Worm (Caenorhabditis elegans): ENCODE measurements around the gene M03E7.1.

M03E7.1 gene

DNA sequence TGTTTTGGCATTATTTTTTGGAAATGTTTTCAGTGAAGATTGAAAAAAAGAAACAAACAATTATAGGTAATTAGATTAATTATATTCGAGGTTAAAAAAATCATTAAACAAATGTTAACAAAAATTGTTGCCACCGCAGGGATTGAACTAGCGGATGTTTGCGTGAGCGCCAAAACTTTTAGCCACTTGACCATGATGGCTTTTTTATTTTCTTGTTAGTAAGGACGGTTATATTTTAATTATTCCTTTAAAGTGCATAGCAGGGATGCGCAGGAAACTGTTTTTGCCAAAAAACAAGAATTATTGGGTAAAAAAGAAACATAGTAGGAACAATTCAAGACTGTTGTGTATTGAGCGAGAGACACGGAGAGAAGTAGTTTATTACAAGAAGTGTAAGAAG, 45.8 kb downstream of the M03E7.1 start (continued):
- TF ChIP-seq snpc-1.1 (tag; optimal IDR thresholded peaks at IDR 0.05; ENCODE audit: insufficient read depth) (peak; percentile 30), hrde-1 (tag; optimal IDR thresholded peaks at IDR 0.05; ENCODE audit: borderline replicate concordance) (peak; percentile 84), madf-3 (GFP tag; IDR thresholded peaks at IDR 0.05) (peak; percentile 74; the same call in 1 of the 2 replicates), C17E4.6 (GFP tag; IDR thresholded peaks at IDR 0.05) (no peak), athp-1 (tag; optimal IDR thresholded peaks at IDR 0.05) (peak; percentile 91), B0019.2 (GFP tag; conservative IDR thresholded peaks at IDR 0.05) (no peak), nfya-2 (GFP tag; IDR thresholded peaks at IDR 0.05) (peak; percentile 87; the same call in 1 of the 2 replicates), chd-7 (tag; optimal IDR thresholded peaks at IDR 0.05) (peak; percentile 77), Y53F4B.3 (GFP tag; IDR thresholded peaks at IDR 0.05) (peak; percentile 24; the same call in 1 of the 2 replicates), somi-1 (GFP tag; optimal IDR thresholded peaks at IDR 0.05) (no peak), nhr-80 (tag; optimal IDR thresholded peaks at IDR 0.05) (no peak), ZK185.1 (tag; optimal IDR thresholded peaks at IDR 0.05; ENCODE audit: poor library complexity, severe bottlenecking) (no peak), die-1 (tag; optimal IDR thresholded peaks at IDR 0.05) (peak; percentile 82), cebp-1 (GFP tag; IDR thresholded peaks at IDR 0.05) (0 out of 2 replicates have a peak, but pooled peaks have one; percentile 18), cebp-1 (tag; optimal IDR thresholded peaks at IDR 0.05) (no peak), F37B4.10 (GFP tag; IDR thresholded peaks at IDR 0.05) (no peak), ceh-100 (GFP tag; IDR thresholded peaks at IDR 0.05) (peak; percentile 58), mes-4 (tag; optimal IDR thresholded peaks at IDR 0.05) (peak; percentile 76), tbp1 (GFP tag; optimal IDR thresholded peaks at IDR 0.05) (peak; percentile 91), atf-7 (tag; optimal IDR thresholded peaks at IDR 0.05) (peak; percentile 77), sptf-2 (GFP tag; optimal IDR thresholded peaks at IDR 0.05) (no peak), dpl-1 (GFP tag; optimal IDR thresholded peaks at IDR 0.05) (no peak), ztf-28 (GFP tag; IDR thresholded peaks at IDR 0.05) (0 out of 2 replicates have a peak, but pooled peaks have one; percentile 20), nhr-90 (tag; optimal IDR thresholded peaks at IDR 0.05) (peak; percentile 70), F57C9.4 (tag; optimal IDR thresholded peaks at IDR 0.05) (no peak), unc-130 (GFP tag; optimal IDR thresholded peaks at IDR 0.05) (no peak), attf-6 (GFP tag; IDR thresholded peaks at IDR 0.05) (peak; percentile 85), tlf-1 (GFP tag; optimal IDR thresholded peaks at IDR 0.05) (peak; percentile 27), F33H1.4 (GFP tag; IDR thresholded peaks at IDR 0.05) (peak; percentile 63), F52B5.7 (tag; optimal IDR thresholded peaks at IDR 0.05) (peak; percentile 79), B0261.1 (tag; optimal IDR thresholded peaks at IDR 0.05) (peak; percentile 70), zfh-2 (GFP tag; conservative IDR thresholded peaks at IDR 0.05) (no peak), nfyb-1 (GFP tag; IDR thresholded peaks at IDR 0.05) (peak; percentile 65), hlh-26 (GFP tag; conservative IDR thresholded peaks at IDR 0.05) (no peak), B0336.3 (GFP tag; IDR thresholded peaks at IDR 0.05) (peak; percentile 87), nfya-1 (tag; optimal IDR thresholded peaks at IDR 0.05; ENCODE audit: borderline replicate concordance, insufficient read depth) (no peak), lin-35 (GFP tag; optimal IDR thresholded peaks at IDR 0.05) (no peak), snpc-3.4 (tag; optimal IDR thresholded peaks at IDR 0.05) (peak; percentile 73), let-607 (tag; optimal IDR thresholded peaks at IDR 0.05) (peak in 1 of 2 experiments; percentile 54), ceh-27 (GFP tag; optimal IDR thresholded peaks at IDR 0.05) (no peak), gei-17 (GFP tag; optimal IDR thresholded peaks at IDR 0.05) (no peak), lin-26 (GFP tag; IDR thresholded peaks at IDR 0.05) (peak; percentile 97), ceh-40 (GFP tag; IDR thresholded peaks at IDR 0.05) (peak; percentile 88), F22D6.2 (tag; optimal IDR thresholded peaks at IDR 0.05) (no peak), mel-28 (tag; optimal IDR thresholded peaks at IDR 0.05; ENCODE audit: borderline replicate concordance) (no peak), ceh-91 (GFP tag; IDR thresholded peaks at IDR 0.05) (peak; percentile 26; the same call in 1 of the 2 replicates), aptf-3 (GFP tag; IDR thresholded peaks at IDR 0.05) (peak; percentile 96; the same call in 1 of the 2 replicates), dox-1 (GFP tag; IDR thresholded peaks at IDR 0.05) (0 out of 2 replicates have a peak, but pooled peaks have one; percentile 26)
